Fruit fly (Drosophila melanogaster) ovary, adult (tissue): Measurements from ENCODE around the gene DCTN6-p27.

Experiments
- CG17801 ChIP-seq: fragments of 200-800 bp; optimal IDR thresholded peaks from 2 replicates; lab custom pipeline; 2019; ENCODE audit warnings: missing biosample characterization, mild to moderate bottlenecking, missing genetic modification characterization, moderate library complexity; ENCODE audit not compliant: partially characterized antibody

DCTN6-p27 gene

dm6 chr2L:19114183-19114776, 17.8 kb upstream of the DCTN6-p27 start, which contains the start of gene CG10561:
Gene CG10561 (plus strand): TSS chr2L:19114401.
- TF ChIP-seq CG17801 (GFP tag; lab: Kevin White, UChicago) = peak; percentile 24

dm6 chr2L:19120196-19120950, 11.8 kb upstream of the DCTN6-p27 start, which contains the start of gene Ddc:
Gene Ddc (minus strand): TSS chr2L:19120306.
- TF ChIP-seq CG17801 (GFP tag; lab: Kevin White, UChicago) = no peak

dm6 chr2L:19120984-19121383, 11.1 kb upstream of the DCTN6-p27 start:
- no peak for TF ChIP-seq CG17801 (GFP tag; lab: Kevin White, UChicago)

dm6 chr2L:19123472-19124070, 8.6 kb upstream of the DCTN6-p27 start, which contains the start of gene Phb1:
Gene Phb1 (minus strand): TSS chr2L:19123869.
- TF ChIP-seq CG17801 (GFP tag; lab: Kevin White, UChicago) = no peak

dm6 chr2L:19126888-19127287, 5.2 kb upstream of the DCTN6-p27 start:
- peak; percentile 62 for TF ChIP-seq CG17801 (GFP tag; lab: Kevin White, UChicago)

- TF ChIP-seq CG17801 (GFP tag; lab: Kevin White, UChicago) = peak; percentile 33
Measured at dm6 chr2L:19133465-19134365, 1.6 kb downstream of the DCTN6-p27 start, which contains the start of gene brat. Gene brat (plus strand): TSS chr2L:19133816.

- TF ChIP-seq CG17801 (GFP tag; lab: Kevin White, UChicago) = no peak
Measured at dm6 chr2L:19134366-19134689, 2.2 kb downstream of the DCTN6-p27 start.

- TF ChIP-seq CG17801 (GFP tag; lab: Kevin White, UChicago) = no peak
Measured at dm6 chr2L:19134814-19135523, 2.8 kb downstream of the DCTN6-p27 start, which contains the start of gene Polr1D. Gene Polr1D (minus strand): TSS chr2L:19135233.

dm6 chr2L:19135955-19136677, 4.0 kb downstream of the DCTN6-p27 start:
- no peak for TF ChIP-seq CG17801 (GFP tag; lab: Kevin White, UChicago)

- TF ChIP-seq CG17801 (GFP tag; lab: Kevin White, UChicago) = peak; percentile 66
Measured at dm6 chr2L:19136735-19137134, 4.6 kb downstream of the DCTN6-p27 start.

dm6 chr2L:19137494-19138360, 5.6 kb downstream of the DCTN6-p27 start:
- TF ChIP-seq CG17801 (GFP tag; lab: Kevin White, UChicago) = no peak

dm6 chr2L:19138361-19139041, 6.4 kb downstream of the DCTN6-p27 start:
- TF ChIP-seq CG17801 (GFP tag; lab: Kevin White, UChicago) = no peak
